In genomic region chr2L:13376086-13376485, dm6 we compare ENCODE assay signal across 2 fruit fly cellular contexts.
TF ChIP-seq lines count a peak whose summit lies in the region.

No protein-coding gene starts in this region.

- TF ChIP-seq CTCF in whole organism, embryonic (GFP tag; optimal IDR thresholded peaks at IDR 0.05; lab: Kevin White, UChicago), result no peak

TF ChIP-seq in whole organism, adult, 20 proteins besides CTCF, POLR2A, EP300 and RAD21:
- TF ChIP-seq CG7101 (tag; optimal IDR thresholded peaks at IDR 0.05; lab: Kevin White, UChicago), result no peak
- no peak for TF ChIP-seq bab1 (GFP tag; optimal IDR thresholded peaks at IDR 0.05; lab: Kevin White, UChicago)
- TF ChIP-seq ovo (GFP tag; optimal IDR thresholded peaks at IDR 0.05; lab: Kevin White, UChicago), result no peak
- no peak for TF ChIP-seq kay (GFP tag; lab: Kevin White, UChicago; ENCODE audit: borderline replicate concordance)
- peak; percentile 71 for TF ChIP-seq cic (GFP tag; optimal IDR thresholded peaks at IDR 0.05; lab: Kevin White, UChicago)
- TF ChIP-seq Crg-1 (GFP tag; optimal IDR thresholded peaks at IDR 0.05; lab: Kevin White, UChicago), result no peak

TF ChIP-seq in whole organism, embryonic, 481 proteins besides CTCF, POLR2A, EP300 and RAD21:
- TF ChIP-seq CG2678 (tag; optimal IDR thresholded peaks at IDR 0.05; lab: Kevin White, UChicago), result no peak
- TF ChIP-seq Pdp1 (GFP tag; optimal IDR thresholded peaks at IDR 0.05; lab: Kevin White, UChicago), result peak in 1 of 2 experiments; percentile 86
- no peak for TF ChIP-seq gce (GFP tag; IDR thresholded peaks at IDR 0.05; lab: Robert Waterston, UW)
- no peak for TF ChIP-seq Rx (GFP tag; IDR thresholded peaks at IDR 0.05; lab: Robert Waterston, UW)
- TF ChIP-seq Aef1 (GFP tag; IDR thresholded peaks at IDR 0.05; lab: Robert Waterston, UW), result no peak
- peak; percentile 99 for TF ChIP-seq exex (tag; optimal IDR thresholded peaks at IDR 0.05; lab: Kevin White, UChicago)
- TF ChIP-seq mirr (GFP tag; optimal IDR thresholded peaks at IDR 0.05; lab: Kevin White, UChicago), result peak; percentile 81
- no peak for TF ChIP-seq Oaz (GFP tag; IDR thresholded peaks at IDR 0.05; lab: Robert Waterston, UW)
